Fruit fly (Drosophila melanogaster) whole organism, embryonic: Measurements from ENCODE around the gene CG33647.

Experiments
- Aef1 ChIP-seq: fragments of 200-800 bp; sonication (Bioruptor generic); IDR thresholded peaks from 3 replicates; pipeline ENCODE4 v1.3.6; 2022; ENCODE audit warnings: missing biosample characterization, missing genetic modification characterization
- CG10147 ChIP-seq: fragments of 200-800 bp; sonication (Bioruptor generic); optimal IDR thresholded peaks from 2 replicates; lab custom pipeline; 2019; ENCODE audit warnings: missing biosample characterization, mild to moderate bottlenecking, missing genetic modification characterization, moderate library complexity
- CG10959 ChIP-seq: fragments of 200-800 bp; sonication (Bioruptor generic); IDR thresholded peaks from 2 replicates; pipeline ENCODE4 v1.3.6; 2022; ENCODE audit warnings: missing biosample characterization, missing genetic modification characterization
- CG11695 ChIP-seq: fragments of 200-800 bp; sonication (Bioruptor generic); IDR thresholded peaks from 3 replicates; pipeline ENCODE4 v1.3.6; 2022; ENCODE audit warnings: missing biosample characterization, missing genetic modification characterization
- CG11696 ChIP-seq: fragments of 200-800 bp; sonication (Bioruptor generic); IDR thresholded peaks from 2 replicates; pipeline ENCODE4 v1.3.6; 2022; ENCODE audit warnings: missing biosample characterization, missing genetic modification characterization
- CG12219 ChIP-seq: fragments of 200-800 bp; sonication (Bioruptor generic); optimal IDR thresholded peaks from 3 replicates; lab custom pipeline; 2018; ENCODE audit warnings: missing biosample characterization, mild to moderate bottlenecking, missing genetic modification characterization
- CG12659 ChIP-seq: fragments of 200-800 bp; sonication (Bioruptor generic); optimal IDR thresholded peaks from 3 replicates; lab custom pipeline; 2017; ENCODE audit warnings: mild to moderate bottlenecking, missing biosample characterization, missing genetic modification reagents, missing genetic modification characterization
- CG13123 ChIP-seq: fragments of 200-800 bp; sonication (Bioruptor generic); optimal IDR thresholded peaks from 2 replicates; lab custom pipeline; 2016; ENCODE audit warnings: missing biosample characterization, missing genetic modification characterization
- CG13287 ChIP-seq: fragments of 200-800 bp; sonication (Bioruptor generic); IDR thresholded peaks from 2 replicates; pipeline ENCODE4 v1.3.6; 2022; ENCODE audit warnings: missing biosample characterization, missing genetic modification characterization; ENCODE audit not compliant: partially characterized antibody
- CG15011 ChIP-seq: fragments of 200-800 bp; sonication (Bioruptor generic); optimal IDR thresholded peaks from 3 replicates; lab custom pipeline; 2018; ENCODE audit warnings: missing biosample characterization, mild to moderate bottlenecking, missing genetic modification characterization
- CG15073 ChIP-seq: fragments of 200-800 bp; sonication (Bioruptor generic); optimal IDR thresholded peaks from 2 replicates; lab custom pipeline; 2016; ENCODE audit warnings: missing biosample characterization, missing genetic modification characterization
- CG18599 ChIP-seq: fragments of 200-800 bp; sonication (Bioruptor generic); optimal IDR thresholded peaks from 3 replicates; lab custom pipeline; 2017; ENCODE audit warnings: missing biosample characterization, missing genetic modification characterization, mild to moderate bottlenecking, moderate library complexity, missing genetic modification reagents
- CG2889 ChIP-seq: fragments of 200-800 bp; sonication (Bioruptor generic); IDR thresholded peaks from 3 replicates; pipeline ENCODE4 v1.3.6; 2022; ENCODE audit warnings: missing biosample characterization, missing genetic modification characterization
- CG3995 ChIP-seq: fragments of 200-800 bp; sonication (Bioruptor generic); optimal IDR thresholded peaks from 3 replicates; lab custom pipeline; 2016; ENCODE audit warnings: missing biosample characterization, missing genetic modification characterization
- CG6689 ChIP-seq: fragments of 200-800 bp; sonication (Bioruptor generic); IDR thresholded peaks from 2 replicates; pipeline ENCODE4 v1.3.6; 2022; ENCODE audit warnings: missing biosample characterization, missing genetic modification characterization
- CG6813 ChIP-seq: fragments of 200-800 bp; sonication (Bioruptor generic); optimal IDR thresholded peaks from 2 replicates; lab custom pipeline; 2017; ENCODE audit warnings: missing biosample characterization, missing genetic modification characterization, mild to moderate bottlenecking, moderate library complexity, missing genetic modification reagents
- CG7372 ChIP-seq: fragments of 200-800 bp; sonication (Bioruptor generic); IDR thresholded peaks from 2 replicates; pipeline ENCODE4 v1.3.6; 2022; ENCODE audit warnings: missing biosample characterization, missing genetic modification characterization
- CG7556 ChIP-seq: fragments of 200-800 bp; sonication (Bioruptor generic); optimal IDR thresholded peaks from 2 replicates; lab custom pipeline; 2017; ENCODE audit warnings: missing biosample characterization, mild to moderate bottlenecking, missing genetic modification characterization
- CG8290 ChIP-seq, 3 experiments: fragments of 200-800 bp; sonication (Bioruptor generic); optimal IDR thresholded peaks; 2 replicates each; lab custom pipeline; 2016 to 2019; ENCODE audit warnings: missing biosample characterization in 3 of 3, missing genetic modification characterization in 3 of 3, mild to moderate bottlenecking in 2 of 3, moderate library complexity in 1 of 3
- ERR ChIP-seq: fragments of 200-800 bp; sonication (Bioruptor generic); optimal IDR thresholded peaks from 2 replicates; lab custom pipeline; 2016; ENCODE audit warnings: missing biosample characterization, missing genetic modification characterization
- HLH3B ChIP-seq: fragments of 200-800 bp; sonication (Bioruptor generic); IDR thresholded peaks from 2 replicates; pipeline ENCODE4 v1.3.6; 2022; ENCODE audit warnings: missing biosample characterization, missing genetic modification characterization
- MTF-1 ChIP-seq: fragments of 200-800 bp; sonication (Bioruptor generic); optimal IDR thresholded peaks from 2 replicates; lab custom pipeline; 2018; ENCODE audit warnings: missing biosample characterization, mild to moderate bottlenecking, missing genetic modification characterization, borderline replicate concordance
- NC2β ChIP-seq: fragments of 200-800 bp; sonication (Bioruptor generic); optimal IDR thresholded peaks from 2 replicates; lab custom pipeline; 2016; ENCODE audit warnings: missing biosample characterization, missing genetic modification characterization
- Ravus ChIP-seq: fragments of 200-800 bp; sonication (Bioruptor generic); IDR thresholded peaks from 2 replicates; pipeline ENCODE4 v1.3.6; 2022; ENCODE audit warnings: missing biosample characterization, missing genetic modification characterization
- Side ChIP-seq: fragments of 200-800 bp; sonication (Bioruptor generic); optimal IDR thresholded peaks from 2 replicates; lab custom pipeline; 2016; ENCODE audit warnings: missing biosample characterization, missing genetic modification characterization
- Ssrp ChIP-seq: fragments of 200-800 bp; sonication (Bioruptor generic); optimal IDR thresholded peaks from 2 replicates; lab custom pipeline; 2018; ENCODE audit warnings: missing biosample characterization, mild to moderate bottlenecking, missing genetic modification characterization, moderate library complexity
- Trl ChIP-seq, 3 experiments: fragments of >200 bp in 2 of 3; fragments of 200-800 bp in 1 of 3; sonication (Bioruptor generic) in 1 of 3; optimal IDR thresholded peaks; 2 replicates in 1 of 3; 3 replicates in 2 of 3; lab custom pipeline; 2016 to 2017; ENCODE audit warnings: missing biosample characterization in 1 of 3, missing genetic modification characterization in 1 of 3
- Xrp1 ChIP-seq: fragments of 200-800 bp; sonication (Bioruptor generic); IDR thresholded peaks from 2 replicates; pipeline ENCODE4 v1.3.6; 2022; ENCODE audit warnings: missing biosample characterization, missing genetic modification characterization
- ase ChIP-seq: fragments of 200-800 bp; sonication (Bioruptor generic); IDR thresholded peaks from 3 replicates; pipeline ENCODE4 v1.3.6; 2022; ENCODE audit warnings: missing biosample characterization, missing genetic modification characterization
- az2 ChIP-seq: fragments of 200-800 bp; sonication (Bioruptor generic); optimal IDR thresholded peaks from 3 replicates; lab custom pipeline; 2016; ENCODE audit warnings: missing biosample characterization, missing genetic modification characterization
- cas ChIP-seq: fragments of 200-800 bp; sonication (Bioruptor generic); IDR thresholded peaks from 2 replicates; pipeline ENCODE4 v1.3.6; 2022; ENCODE audit warnings: missing biosample characterization, missing genetic modification characterization
- esg ChIP-seq: fragments of 200-800 bp; sonication (Bioruptor generic); conservative IDR thresholded peaks from 2 replicates; pipeline ENCODE4 v1.3.6; 2022; ENCODE audit warnings: missing biosample characterization, missing genetic modification characterization
- fd102C ChIP-seq: fragments of 200-800 bp; sonication (Bioruptor generic); optimal IDR thresholded peaks from 2 replicates; lab custom pipeline; 2018; ENCODE audit warnings: missing biosample characterization, mild to moderate bottlenecking, missing genetic modification characterization, moderate library complexity
- grau ChIP-seq: fragments of 200-800 bp; optimal IDR thresholded peaks from 3 replicates; lab custom pipeline; 2019; ENCODE audit warnings: missing biosample characterization, mild to moderate bottlenecking, missing genetic modification characterization, moderate library complexity
- hb ChIP-seq: fragments of 200-800 bp; sonication (Bioruptor generic); IDR thresholded peaks from 3 replicates; pipeline ENCODE4 v1.3.6; 2022; ENCODE audit warnings: missing biosample characterization, missing genetic modification characterization; ENCODE audit not compliant: partially characterized antibody
- hbn ChIP-seq: fragments of 200-800 bp; sonication (Bioruptor generic); IDR thresholded peaks from 2 replicates; pipeline ENCODE4 v1.3.6; 2022; ENCODE audit warnings: missing biosample characterization, missing genetic modification characterization; ENCODE audit not compliant: partially characterized antibody
- kah ChIP-seq: fragments of 200-800 bp; sonication (Bioruptor generic); optimal IDR thresholded peaks from 2 replicates; lab custom pipeline; 2018; ENCODE audit warnings: missing biosample characterization, mild to moderate bottlenecking, missing genetic modification characterization
- kay ChIP-seq: fragments of 200-800 bp; sonication (Bioruptor generic); optimal IDR thresholded peaks from 2 replicates; lab custom pipeline; 2016; ENCODE audit warnings: missing biosample characterization, missing genetic modification characterization
- knrl ChIP-seq: fragments of 200-800 bp; sonication (Bioruptor generic); IDR thresholded peaks from 3 replicates; pipeline ENCODE4 v1.3.6; 2022; ENCODE audit warnings: missing biosample characterization, missing genetic modification characterization; ENCODE audit not compliant: partially characterized antibody
- lab ChIP-seq: fragments of 200-800 bp; sonication (Bioruptor generic); optimal IDR thresholded peaks from 3 replicates; lab custom pipeline; 2017; ENCODE audit warnings: missing biosample characterization, missing genetic modification characterization, mild to moderate bottlenecking, moderate library complexity, missing genetic modification reagents
- nerfin-2 ChIP-seq: fragments of 200-800 bp; sonication (Bioruptor generic); IDR thresholded peaks from 2 replicates; pipeline ENCODE4 v1.3.6; 2022; ENCODE audit warnings: missing biosample characterization, missing genetic modification characterization; ENCODE audit not compliant: partially characterized antibody
- pros ChIP-seq: fragments of 200-800 bp; sonication (Bioruptor generic); optimal IDR thresholded peaks from 3 replicates; lab custom pipeline; 2019; ENCODE audit warnings: missing biosample characterization, mild to moderate bottlenecking, missing genetic modification characterization, moderate library complexity
- rib ChIP-seq: fragments of 200-800 bp; sonication (Bioruptor generic); IDR thresholded peaks from 2 replicates; pipeline ENCODE4 v1.3.6; 2022; ENCODE audit warnings: missing biosample characterization, missing genetic modification characterization
- ro ChIP-seq: fragments of 200-800 bp; sonication (Bioruptor generic); IDR thresholded peaks from 2 replicates; pipeline ENCODE4 v1.3.6; 2022; ENCODE audit warnings: missing biosample characterization, missing genetic modification characterization
- sens-2 ChIP-seq: fragments of 200-800 bp; sonication (Bioruptor generic); IDR thresholded peaks from 2 replicates; pipeline ENCODE4 v1.3.6; 2022; ENCODE audit warnings: missing biosample characterization, missing genetic modification characterization
- ssp ChIP-seq: fragments of 200-800 bp; sonication (Bioruptor generic); IDR thresholded peaks from 2 replicates; pipeline ENCODE4 v1.3.6; 2022; ENCODE audit warnings: missing biosample characterization, missing genetic modification characterization
- tgo ChIP-seq: fragments of 200-800 bp; sonication (Bioruptor generic); IDR thresholded peaks from 3 replicates; pipeline ENCODE4 v1.3.6; 2022; ENCODE audit warnings: missing biosample characterization, missing genetic modification characterization
- unc-4 ChIP-seq: fragments of 200-800 bp; sonication (Bioruptor generic); IDR thresholded peaks from 2 replicates; pipeline ENCODE4 v1.3.6; 2022; ENCODE audit warnings: missing biosample characterization, missing genetic modification characterization; ENCODE audit not compliant: partially characterized antibody

CG33647 gene

DNA sequence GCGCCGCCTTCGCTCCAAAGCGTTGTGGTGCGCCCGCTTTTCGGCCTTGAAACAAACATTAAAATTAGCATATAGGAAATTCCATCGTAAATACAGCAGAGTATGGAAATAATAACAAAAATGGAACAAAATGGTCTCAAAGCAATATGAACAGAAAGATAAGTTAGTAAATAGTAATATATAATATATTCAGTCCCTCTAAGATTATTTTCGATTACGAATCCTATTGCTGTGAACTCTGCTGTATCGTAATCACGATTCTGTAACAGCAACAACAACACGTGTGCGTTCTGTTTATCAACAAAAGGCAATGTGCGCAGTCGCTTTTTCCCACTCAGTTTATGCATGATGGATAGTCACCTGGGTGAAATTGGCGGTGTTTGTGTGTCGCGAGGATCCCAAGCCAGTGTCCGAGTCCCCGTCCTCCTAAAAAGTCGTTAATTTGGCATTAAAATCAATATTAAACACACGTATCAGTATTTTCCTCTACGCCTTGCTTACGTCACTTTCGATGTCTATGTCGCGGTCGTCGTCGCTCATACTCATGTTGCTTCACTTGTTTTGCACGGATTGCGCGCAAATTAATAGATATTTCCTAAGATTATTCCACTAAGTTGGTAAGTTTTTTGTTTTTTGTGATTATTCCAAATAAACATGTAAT is 27.4 kb downstream of the CG33647 start, which contains the start of the genes CG42374 and Mettl5 (continued):
- TF ChIP-seq CG15073 (no peak), ssp (GFP tag; lab: Robert Waterston, UW) (no peak), CG18599 (GFP tag; lab: Kevin White, UChicago) (peak; percentile 45), MTF-1 (GFP tag; lab: Kevin White, UChicago) (peak; percentile 63), ERR (GFP tag; lab: Kevin White, UChicago) (no peak), Ssrp (tag; lab: Kevin White, UChicago) (peak; percentile 31), knrl (GFP tag; lab: Robert Waterston, UW) (no peak), unc-4 (GFP tag; lab: Robert Waterston, UW) (no peak), Xrp1 (GFP tag; lab: Robert Waterston, UW) (peak; percentile 63), CG2889 (peak; percentile 47; the same call in 1 of the 3 replicates), CG6813 (GFP tag; lab: Kevin White, UChicago) (peak; percentile 35), CG13123 (no peak), CG12219 (GFP tag; lab: Kevin White, UChicago) (peak; percentile 26), nerfin-2 (no peak), CG13287 (GFP tag; lab: Robert Waterston, UW) (no peak), CG7556 (GFP tag; lab: Kevin White, UChicago) (peak; percentile 62), sens-2 (GFP tag; lab: Robert Waterston, UW) (no peak), Ravus (no peak), NC2β (GFP tag; lab: Kevin White, UChicago) (no peak), Aef1 (peak; percentile 46; the same call in 2 of the 3 replicates), CG10959 (GFP tag; lab: Robert Waterston, UW) (no peak), hbn (GFP tag; lab: Robert Waterston, UW) (no peak), Trl (optimal IDR thresholded peaks at IDR 0.05; lab: Kevin White, UChicago) (no peak), Trl (GFP tag; optimal IDR thresholded peaks at IDR 0.05; lab: Kevin White, UChicago) (no peak), ro (GFP tag; lab: Robert Waterston, UW) (no peak), CG11695 (GFP tag; lab: Robert Waterston, UW) (peak; percentile 83), Side (GFP tag; lab: Kevin White, UChicago) (no peak), fd102C (GFP tag; lab: Kevin White, UChicago) (no peak), HLH3B (peak; percentile 54; the same call in 1 of the 2 replicates), CG6689 (GFP tag; lab: Robert Waterston, UW) (peak; percentile 62; the same call in 1 of the 2 replicates), CG3995 (GFP tag; lab: Kevin White, UChicago) (no peak), esg (peak; percentile 37), pros (no peak), ase (0 out of 3 replicates have a peak, but pooled peaks have one; percentile 50), CG11696 (peak; percentile 98), grau (tag; lab: Kevin White, UChicago) (peak; percentile 51), CG12659 (peak; percentile 31), kay (no peak), cas (GFP tag; lab: Robert Waterston, UW) (no peak), CG7372 (GFP tag; lab: Robert Waterston, UW) (peak; percentile 36; the same call in 1 of the 2 replicates), CG10147 (GFP tag; lab: Kevin White, UChicago) (peak; percentile 17), lab (GFP tag; lab: Kevin White, UChicago) (peak; percentile 59), rib (GFP tag; lab: Robert Waterston, UW) (no peak), tgo (peak; percentile 48; the same call in 1 of the 3 replicates), hb (GFP tag; lab: Robert Waterston, UW) (no peak), CG8290 (GFP tag; optimal IDR thresholded peaks at IDR 0.05; lab: Kevin White, UChicago) (no peak), CG8290 (tag; optimal IDR thresholded peaks at IDR 0.05; lab: Kevin White, UChicago) (peak in 1 of 2 experiments; percentile 52), CG15011 (no peak), az2 (GFP tag; lab: Kevin White, UChicago) (peak; percentile 44), kah (peak; percentile 24)
